Fruit fly (Drosophila melanogaster) whole organism, embryonic: ENCODE results near the gene CG3119.
A peak's percentile ranks its signal among the peaks of the same experiment; 100 is the strongest.

Source experiments
- CG10267 ChIP-seq: fragments of 200-800 bp; sonication (Bioruptor generic); optimal IDR thresholded peaks from 2 replicates; lab custom pipeline; 2018; ENCODE audit warnings: missing biosample characterization, mild to moderate bottlenecking, missing genetic modification characterization, moderate library complexity
- CG10959 ChIP-seq: fragments of 200-800 bp; sonication (Bioruptor generic); IDR thresholded peaks from 2 replicates; pipeline ENCODE4 v1.3.6; 2022; ENCODE audit warnings: missing biosample characterization, missing genetic modification characterization
- CG11247 ChIP-seq: fragments of 200-800 bp; sonication (Bioruptor generic); IDR thresholded peaks from 2 replicates; pipeline ENCODE4 v1.3.6; 2022; ENCODE audit warnings: missing biosample characterization, missing genetic modification characterization
- CG12071 ChIP-seq: fragments of 200-800 bp; sonication (Bioruptor generic); optimal IDR thresholded peaks from 3 replicates; lab custom pipeline; 2018; ENCODE audit warnings: missing biosample characterization, mild to moderate bottlenecking, missing genetic modification characterization
- CG12155 ChIP-seq: fragments of 200-800 bp; sonication (Bioruptor generic); optimal IDR thresholded peaks from 3 replicates; lab custom pipeline; 2016; ENCODE audit warnings: missing biosample characterization, missing genetic modification characterization
- CG1233 ChIP-seq: fragments of 200-800 bp; sonication (Bioruptor generic); optimal IDR thresholded peaks from 4 replicates; lab custom pipeline; 2018; ENCODE audit warnings: missing biosample characterization, mild to moderate bottlenecking, missing genetic modification characterization
- CG12942 ChIP-seq: fragments of 200-800 bp; sonication (Bioruptor generic); optimal IDR thresholded peaks from 3 replicates; lab custom pipeline; 2016; ENCODE audit warnings: missing biosample characterization, missing genetic modification characterization
- CG14050 ChIP-seq: fragments of 200-800 bp; sonication (Bioruptor generic); IDR thresholded peaks from 3 replicates; pipeline ENCODE4 v1.3.6; 2022; ENCODE audit warnings: missing biosample characterization, missing genetic modification characterization
- CG15269 ChIP-seq: fragments of 200-800 bp; sonication (Bioruptor generic); optimal IDR thresholded peaks from 2 replicates; lab custom pipeline; 2018; ENCODE audit warnings: missing biosample characterization, mild to moderate bottlenecking, missing genetic modification characterization, moderate library complexity
- CG15514 ChIP-seq: fragments of 200-800 bp; sonication (Bioruptor generic); optimal IDR thresholded peaks from 3 replicates; lab custom pipeline; 2017; ENCODE audit warnings: missing biosample characterization, missing genetic modification characterization, mild to moderate bottlenecking, moderate library complexity, missing genetic modification reagents
- CG1602 ChIP-seq: fragments of 200-800 bp; sonication (Bioruptor generic); optimal IDR thresholded peaks from 3 replicates; lab custom pipeline; 2016; ENCODE audit warnings: missing biosample characterization, missing genetic modification characterization
- CG17385 ChIP-seq: fragments of 200-800 bp; sonication (Bioruptor generic); optimal IDR thresholded peaks from 3 replicates; lab custom pipeline; 2018; ENCODE audit warnings: missing biosample characterization, mild to moderate bottlenecking, missing genetic modification characterization
- CG17612 ChIP-seq: fragments of 200-800 bp; sonication (Bioruptor generic); IDR thresholded peaks from 2 replicates; pipeline ENCODE4 v1.3.6; 2022; ENCODE audit warnings: missing biosample characterization, missing genetic modification characterization
- CG18011 ChIP-seq: fragments of 200-800 bp; sonication (Bioruptor generic); optimal IDR thresholded peaks from 2 replicates; lab custom pipeline; 2017; ENCODE audit warnings: missing biosample characterization, missing genetic modification characterization, mild to moderate bottlenecking, moderate library complexity, missing genotype
- CG1832 ChIP-seq: fragments of 200-800 bp; sonication (Bioruptor generic); optimal IDR thresholded peaks from 2 replicates; lab custom pipeline; 2017; ENCODE audit warnings: missing biosample characterization, mild to moderate bottlenecking, missing genetic modification characterization, inconsistent platforms
- CG18599 ChIP-seq: fragments of 200-800 bp; sonication (Bioruptor generic); optimal IDR thresholded peaks from 3 replicates; lab custom pipeline; 2017; ENCODE audit warnings: missing biosample characterization, missing genetic modification characterization, mild to moderate bottlenecking, moderate library complexity, missing genetic modification reagents
- CG31224 ChIP-seq: fragments of 200-800 bp; sonication (Bioruptor generic); IDR thresholded peaks from 2 replicates; pipeline ENCODE4 v1.3.6; 2022; ENCODE audit warnings: missing biosample characterization, missing genetic modification characterization
- CG6254 ChIP-seq: fragments of 200-800 bp; sonication (Bioruptor generic); optimal IDR thresholded peaks from 3 replicates; lab custom pipeline; 2017; ENCODE audit warnings: mild to moderate bottlenecking, missing biosample characterization, missing genetic modification reagents, missing genetic modification characterization
- CG7786 ChIP-seq: fragments of 200-800 bp; sonication (Bioruptor generic); optimal IDR thresholded peaks from 2 replicates; lab custom pipeline; 2016; ENCODE audit warnings: missing biosample characterization, missing genetic modification characterization
- CG8290 ChIP-seq, 3 experiments: fragments of 200-800 bp; sonication (Bioruptor generic); optimal IDR thresholded peaks; 2 replicates each; lab custom pipeline; 2016 to 2019; ENCODE audit warnings: missing biosample characterization in 3 of 3, missing genetic modification characterization in 3 of 3, mild to moderate bottlenecking in 2 of 3, moderate library complexity in 1 of 3
- CG8388 ChIP-seq: fragments of 200-800 bp; sonication (Bioruptor generic); optimal IDR thresholded peaks from 2 replicates; lab custom pipeline; 2019; ENCODE audit warnings: missing biosample characterization, mild to moderate bottlenecking, missing genetic modification characterization, moderate library complexity
- D19A ChIP-seq: fragments of 200-800 bp; optimal IDR thresholded peaks from 3 replicates; lab custom pipeline; 2019; ENCODE audit warnings: missing biosample characterization, mild to moderate bottlenecking, missing genetic modification characterization, moderate library complexity
- Drgx ChIP-seq: fragments of 200-800 bp; sonication (Bioruptor generic); IDR thresholded peaks from 2 replicates; pipeline ENCODE4 v1.3.6; 2022; ENCODE audit warnings: missing biosample characterization, missing genetic modification characterization
- Ets65A ChIP-seq: fragments of 200-800 bp; sonication (Bioruptor generic); peaks from one replicate; lab custom pipeline; 2016; ENCODE audit warnings: missing biosample characterization, missing genetic modification characterization
- GATAe ChIP-seq: fragments of 200-800 bp; sonication (Bioruptor generic); conservative IDR thresholded peaks from 2 replicates; pipeline ENCODE4 v1.3.6; 2022; ENCODE audit warnings: missing biosample characterization, missing genetic modification characterization
- Gsc ChIP-seq: fragments of 200-800 bp; sonication (Bioruptor generic); IDR thresholded peaks from 2 replicates; pipeline ENCODE4 v1.3.6; 2022; ENCODE audit warnings: missing biosample characterization, missing genetic modification characterization
- Gug ChIP-seq: fragments of 200-800 bp; sonication (Bioruptor generic); IDR thresholded peaks from 4 replicates; pipeline ENCODE4 v1.3.6; 2022; ENCODE audit warnings: missing biosample characterization, missing genetic modification characterization
- H2.0 ChIP-seq: fragments of 200-800 bp; sonication (Bioruptor generic); IDR thresholded peaks from 2 replicates; pipeline ENCODE4 v1.3.6; 2022; ENCODE audit warnings: missing biosample characterization, missing genetic modification characterization
- MESR4 ChIP-seq: fragments of 200-800 bp; sonication (Bioruptor generic); optimal IDR thresholded peaks from 2 replicates; lab custom pipeline; 2018; ENCODE audit warnings: missing biosample characterization, mild to moderate bottlenecking, missing genetic modification characterization, moderate library complexity
- Max ChIP-seq: fragments of 200-800 bp; sonication (Bioruptor generic); optimal IDR thresholded peaks from 2 replicates; lab custom pipeline; 2016; ENCODE audit warnings: missing biosample characterization, mild to moderate bottlenecking, missing genetic modification characterization
- NC2β ChIP-seq: fragments of 200-800 bp; sonication (Bioruptor generic); optimal IDR thresholded peaks from 2 replicates; lab custom pipeline; 2016; ENCODE audit warnings: missing biosample characterization, missing genetic modification characterization
- Nf-YA ChIP-seq: fragments of 200-800 bp; sonication (Bioruptor generic); IDR thresholded peaks from 2 replicates; pipeline ENCODE4 v1.3.6; 2022; ENCODE audit warnings: missing biosample characterization, missing genetic modification characterization
- Ptx1 ChIP-seq: fragments of 200-800 bp; sonication (Bioruptor generic); IDR thresholded peaks from 2 replicates; pipeline ENCODE4 v1.3.6; 2022; ENCODE audit warnings: missing biosample characterization, missing genetic modification characterization
- Six4 ChIP-seq: fragments of 200-800 bp; sonication (Bioruptor generic); optimal IDR thresholded peaks from 2 replicates; lab custom pipeline; 2016; ENCODE audit warnings: missing biosample characterization, missing genetic modification characterization
- Ssrp ChIP-seq: fragments of 200-800 bp; sonication (Bioruptor generic); optimal IDR thresholded peaks from 2 replicates; lab custom pipeline; 2018; ENCODE audit warnings: missing biosample characterization, mild to moderate bottlenecking, missing genetic modification characterization, moderate library complexity
- Tbp ChIP-seq: fragments of >200 bp; optimal IDR thresholded peaks from 2 replicates; lab custom pipeline; 2018; ENCODE audit warnings: missing biosample characterization, missing genetic modification characterization
- Usf ChIP-seq: fragments of 200-800 bp; sonication (Bioruptor generic); optimal IDR thresholded peaks from 2 replicates; lab custom pipeline; 2017; ENCODE audit warnings: missing genotype, missing biosample characterization, missing genetic modification characterization
- ac ChIP-seq: fragments of 200-800 bp; sonication (Bioruptor generic); optimal IDR thresholded peaks from 3 replicates; lab custom pipeline; 2017; ENCODE audit warnings: missing biosample characterization, mild to moderate bottlenecking, missing genetic modification characterization
- ara ChIP-seq: fragments of 200-800 bp; sonication (Bioruptor generic); IDR thresholded peaks from 2 replicates; pipeline ENCODE4 v1.3.6; 2022; ENCODE audit warnings: missing biosample characterization, missing genetic modification characterization
- crp ChIP-seq, 2 experiments: fragments of 200-800 bp; sonication (Bioruptor generic); optimal IDR thresholded peaks; 2 replicates in 1 of 2; 3 replicates in 1 of 2; lab custom pipeline; 2017; ENCODE audit warnings: missing biosample characterization in 2 of 2, missing genetic modification characterization in 2 of 2, mild to moderate bottlenecking in 1 of 2, moderate library complexity in 1 of 2
- dmrt99B ChIP-seq: fragments of 200-800 bp; sonication (Bioruptor generic); optimal IDR thresholded peaks from 2 replicates; lab custom pipeline; 2018; ENCODE audit warnings: missing biosample characterization, mild to moderate bottlenecking, missing genetic modification characterization, moderate library complexity
- grn ChIP-seq: fragments of 200-800 bp; sonication (Bioruptor generic); optimal IDR thresholded peaks from 3 replicates; lab custom pipeline; 2017; ENCODE audit warnings: missing biosample characterization, missing genetic modification characterization
- gsb-n ChIP-seq: fragments of 200-800 bp; sonication (Bioruptor generic); optimal IDR thresholded peaks from 3 replicates; lab custom pipeline; 2018; ENCODE audit warnings: missing biosample characterization, mild to moderate bottlenecking, missing genetic modification characterization
- jigr1 ChIP-seq: fragments of 200-800 bp; sonication (Bioruptor generic); IDR thresholded peaks from 3 replicates; pipeline ENCODE4 v1.3.6; 2022; ENCODE audit warnings: missing biosample characterization, missing genetic modification characterization
- mam ChIP-seq: fragments of 200-800 bp; sonication (Bioruptor generic); optimal IDR thresholded peaks from 3 replicates; lab custom pipeline; 2016; ENCODE audit warnings: missing biosample characterization, missing genetic modification characterization
- onecut ChIP-seq: fragments of 200-800 bp; sonication (Bioruptor generic); IDR thresholded peaks from 2 replicates; pipeline ENCODE4 v1.3.6; 2022; ENCODE audit warnings: missing biosample characterization, missing genetic modification characterization
- ranshi ChIP-seq: fragments of 200-800 bp; sonication (Bioruptor generic); IDR thresholded peaks from 2 replicates; pipeline ENCODE4 v1.3.6; 2022; ENCODE audit warnings: missing biosample characterization, missing genetic modification characterization
- slp2 ChIP-seq: fragments of 200-800 bp; sonication (Bioruptor generic); optimal IDR thresholded peaks from 2 replicates; lab custom pipeline; 2016; ENCODE audit warnings: missing biosample characterization, missing genetic modification characterization
- stc ChIP-seq: fragments of 200-800 bp; sonication (Bioruptor generic); IDR thresholded peaks from 2 replicates; pipeline ENCODE4 v1.3.6; 2022; ENCODE audit warnings: missing biosample characterization, missing genetic modification characterization

Gene CG3119

DNA sequence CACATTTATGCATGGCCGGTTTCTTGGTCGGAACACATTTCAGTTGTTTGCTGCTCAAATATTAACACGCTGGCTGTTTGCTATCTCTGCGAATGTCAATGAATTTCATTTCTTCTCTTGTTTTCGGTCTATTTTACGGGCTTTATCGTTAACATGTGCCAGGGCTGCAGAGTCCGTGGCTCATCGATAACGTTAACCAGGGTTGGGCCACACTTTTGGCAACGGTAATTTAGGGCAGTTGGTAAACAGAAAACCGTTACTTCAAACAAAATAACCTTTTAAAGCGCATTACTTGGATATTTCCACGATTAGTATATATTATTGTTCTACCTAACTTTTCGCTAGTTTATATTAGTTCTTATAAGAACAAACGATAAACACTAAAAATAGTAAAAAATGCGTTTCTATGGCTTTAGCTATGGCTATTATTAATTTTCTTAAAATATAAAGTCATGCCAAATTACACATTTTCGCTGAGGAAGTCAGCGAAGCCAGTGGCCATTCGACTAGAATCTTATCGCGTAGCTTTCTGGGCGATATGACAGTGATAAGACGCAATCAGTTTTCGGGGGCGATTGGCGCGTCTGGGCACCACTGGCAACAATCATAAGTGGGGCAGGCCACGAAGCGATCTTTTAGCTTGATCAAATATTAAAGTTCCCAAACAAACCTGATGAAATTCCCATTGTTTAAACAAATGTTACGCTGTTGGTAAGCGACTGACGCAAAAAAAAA lies 45.5 kb upstream of the CG3119 start (continued):
- peak; percentile 81 for TF ChIP-seq Ets65A (GFP tag; lab: Kevin White, UChicago)
- peak; percentile 9 for TF ChIP-seq CG8388 (GFP tag; lab: Kevin White, UChicago)
- no peak for TF ChIP-seq CG18011
- TF ChIP-seq CG11247 (GFP tag; lab: Robert Waterston, UW) = peak; percentile 12; the same call in 1 of the 2 replicates
- peak; percentile 65; the same call in 1 of the 2 replicates for TF ChIP-seq Nf-YA (GFP tag; lab: Robert Waterston, UW)
- peak; percentile 25 for TF ChIP-seq Max
- TF ChIP-seq CG1602 (GFP tag; lab: Kevin White, UChicago) = no peak
- no peak for TF ChIP-seq CG1832
- peak; percentile 5 for TF ChIP-seq slp2 (GFP tag; lab: Kevin White, UChicago)
- no peak for TF ChIP-seq CG6254 (GFP tag; lab: Kevin White, UChicago)
- peak; percentile 36 for TF ChIP-seq CG17385
- peak; percentile 8 for TF ChIP-seq CG1233
- TF ChIP-seq stc (GFP tag; lab: Robert Waterston, UW) = no peak
- TF ChIP-seq Ssrp (tag; lab: Kevin White, UChicago) = peak; percentile 10
- peak; percentile 17 for TF ChIP-seq CG7786 (GFP tag; lab: Kevin White, UChicago)
- TF ChIP-seq CG14050 (GFP tag; lab: Robert Waterston, UW) = peak; percentile 13; the same call in 1 of the 3 replicates
- TF ChIP-seq CG12942 (GFP tag; lab: Kevin White, UChicago) = peak; percentile 42
- no peak for TF ChIP-seq jigr1
- peak in 1 of 2 experiments; percentile 57 for TF ChIP-seq crp (GFP tag; optimal IDR thresholded peaks at IDR 0.05; lab: Kevin White, UChicago)
- TF ChIP-seq MESR4 (GFP tag; lab: Kevin White, UChicago) = peak; percentile 32
- no peak for TF ChIP-seq Gsc (GFP tag; lab: Robert Waterston, UW)
- peak; percentile 84 for TF ChIP-seq GATAe (GFP tag; lab: Robert Waterston, UW)
- TF ChIP-seq CG10267 = peak; percentile 38
- peak; percentile 68 for TF ChIP-seq CG15514 (GFP tag; lab: Kevin White, UChicago)
- TF ChIP-seq CG17612 (GFP tag; lab: Robert Waterston, UW) = no peak
- peak; percentile 4 for TF ChIP-seq CG8290 (GFP tag; optimal IDR thresholded peaks at IDR 0.05; lab: Kevin White, UChicago)
- TF ChIP-seq CG8290 (tag; optimal IDR thresholded peaks at IDR 0.05; lab: Kevin White, UChicago) = peak in 1 of 2 experiments; percentile 73
- TF ChIP-seq NC2β = no peak
- peak; percentile 56 for TF ChIP-seq CG15269
- no peak for TF ChIP-seq ara (GFP tag; lab: Robert Waterston, UW)
- peak; percentile 19 for TF ChIP-seq Six4
- peak; percentile 48 for TF ChIP-seq D19A (tag; lab: Kevin White, UChicago)
- TF ChIP-seq dmrt99B = peak; percentile 48
- peak; percentile 48 for TF ChIP-seq H2.0 (GFP tag; lab: Robert Waterston, UW)
- TF ChIP-seq Gug = peak; percentile 37; the same call in 2 of the 4 replicates
- peak; percentile 96 for TF ChIP-seq grn (GFP tag; lab: Kevin White, UChicago)
- peak; percentile 58; the same call in 1 of the 2 replicates for TF ChIP-seq ranshi (GFP tag; lab: Robert Waterston, UW)
- TF ChIP-seq onecut (GFP tag; lab: Robert Waterston, UW) = peak; percentile 71
- peak; percentile 57 for TF ChIP-seq CG18599
- TF ChIP-seq Drgx = peak; percentile 31; the same call in 1 of the 2 replicates
- TF ChIP-seq Tbp (GFP tag; lab: Kevin White, UChicago) = no peak
- TF ChIP-seq Ptx1 (GFP tag; lab: Robert Waterston, UW) = 0 out of 2 replicates have a peak, but pooled peaks have one; percentile 40
- TF ChIP-seq CG12071 (GFP tag; lab: Kevin White, UChicago) = peak; percentile 80
- TF ChIP-seq CG10959 (GFP tag; lab: Robert Waterston, UW) = no peak
- TF ChIP-seq Usf (GFP tag; lab: Kevin White, UChicago) = no peak
- TF ChIP-seq mam (GFP tag; lab: Kevin White, UChicago) = peak; percentile 33
- TF ChIP-seq gsb-n = peak; percentile 40
- peak; percentile 12; the same call in 1 of the 2 replicates for TF ChIP-seq CG31224 (GFP tag; lab: Robert Waterston, UW)
- TF ChIP-seq CG12155 (GFP tag; lab: Kevin White, UChicago) = peak; percentile 33
- TF ChIP-seq ac (GFP tag; lab: Kevin White, UChicago) = no peak
